Worm (Caenorhabditis elegans) whole organism, L1 larva: ENCODE measurements around the gene otpl-3.

Experiments
- C04F5.9 ChIP-seq: sonication (generic microtip); optimal IDR thresholded peaks from 2 replicates; lab custom pipeline; 2016; ENCODE audit warnings: missing genetic modification characterization, missing compliant biosample characterization
- C34B4.2 ChIP-seq: sonication (generic microtip); optimal IDR thresholded peaks from 2 replicates; lab custom pipeline; 2017; ENCODE audit warnings: mild to moderate bottlenecking, missing genetic modification characterization, missing compliant biosample characterization
- F16B12.6 ChIP-seq: fragments of 150-350 bp; optimal IDR thresholded peaks from 2 replicates; lab custom pipeline; 2014; ENCODE audit warnings: missing biosample characterization, missing genetic modification characterization
- Y116A8C.19 ChIP-seq: sonication (generic microtip); optimal IDR thresholded peaks from 2 replicates; lab custom pipeline; 2016; ENCODE audit warnings: missing compliant biosample characterization, missing genetic modification characterization, borderline replicate concordance
- alr-1 ChIP-seq: fragments of 200-800 bp; sonication (Bioruptor generic); optimal IDR thresholded peaks from 2 replicates; lab custom pipeline; 2018; ENCODE audit warnings: borderline replicate concordance, mild to moderate bottlenecking, missing genetic modification characterization, missing compliant biosample characterization
- ama-1 ChIP-seq: fragments of 150-350 bp; optimal IDR thresholded peaks from 2 replicates; lab custom pipeline; 2014
- blmp-1 ChIP-seq: fragments of 150-350 bp; optimal IDR thresholded peaks from 2 replicates; lab custom pipeline; 2014; ENCODE audit warnings: missing biosample characterization, missing genetic modification characterization
- ceh-63 ChIP-seq: fragments of 200-800 bp; sonication (Bioruptor generic); optimal IDR thresholded peaks from 2 replicates; lab custom pipeline; 2018; ENCODE audit warnings: mild to moderate bottlenecking, missing genetic modification characterization, missing compliant biosample characterization
- ceh-82 ChIP-seq, 3 experiments: fragments of 150-350 bp in 1 of 3; sonication (generic microtip) in 2 of 3; optimal IDR thresholded peaks; 2 replicates each; lab custom pipeline; 2014 to 2017; ENCODE audit warnings: missing biosample characterization in 3 of 3, missing genetic modification characterization in 3 of 3
- ceh-88 ChIP-seq: fragments of 200-800 bp; sonication (Bioruptor generic); IDR thresholded peaks from 2 replicates; pipeline ENCODE4 v1.3.6; 2022; ENCODE audit warnings: missing genetic modification characterization, missing compliant biosample characterization
- ces-1 ChIP-seq: fragments of 150-350 bp; optimal IDR thresholded peaks from 2 replicates; lab custom pipeline; 2014; ENCODE audit warnings: missing biosample characterization, missing genetic modification reagents, missing genetic modification characterization
- efl-3 ChIP-seq: fragments of 200-800 bp; sonication (Bioruptor generic); optimal IDR thresholded peaks from 2 replicates; lab custom pipeline; 2018; ENCODE audit warnings: mild to moderate bottlenecking, missing genetic modification characterization, missing compliant biosample characterization
- elt-2 ChIP-seq: sonication (generic microtip); optimal IDR thresholded peaks from 2 replicates; lab custom pipeline; 2016; ENCODE audit warnings: missing genetic modification characterization, mild to moderate bottlenecking, inconsistent platforms, missing compliant biosample characterization, missing genetic modification reagents
- ets-5 ChIP-seq: fragments of 200-800 bp; sonication (Bioruptor generic); IDR thresholded peaks from 2 replicates; pipeline ENCODE4 v1.3.6; 2022; ENCODE audit warnings: missing genetic modification characterization, missing compliant biosample characterization
- fkh-10 ChIP-seq: sonication (generic microtip); optimal IDR thresholded peaks from 2 replicates; lab custom pipeline; 2017; ENCODE audit warnings: missing biosample characterization, missing genetic modification reagents, missing genetic modification characterization
- fkh-4 ChIP-seq: sonication (generic microtip); optimal IDR thresholded peaks from 2 replicates; lab custom pipeline; 2016; ENCODE audit warnings: missing compliant biosample characterization, missing genetic modification characterization, borderline replicate concordance
- fkh-8 ChIP-seq: sonication (generic microtip); optimal IDR thresholded peaks from 2 replicates; lab custom pipeline; 2016; ENCODE audit warnings: mild to moderate bottlenecking, missing genetic modification characterization, missing compliant biosample characterization
- fos-1 ChIP-seq: fragments of 150-350 bp; optimal IDR thresholded peaks from 2 replicates; lab custom pipeline; 2014; ENCODE audit warnings: missing biosample characterization, missing genetic modification characterization
- hpl-2 ChIP-seq: fragments of 150-350 bp; optimal IDR thresholded peaks from 2 replicates; lab custom pipeline; 2014; ENCODE audit warnings: missing biosample characterization, missing genetic modification reagents, missing genetic modification characterization
- isw-1 ChIP-seq: fragments of 200-800 bp; sonication (Bioruptor generic); IDR thresholded peaks from 2 replicates; pipeline ENCODE4 v1.3.6; 2022; ENCODE audit warnings: missing genetic modification characterization, missing compliant biosample characterization
- lin-14 ChIP-seq: fragments of 200-800 bp; sonication (Bioruptor generic); optimal IDR thresholded peaks from 2 replicates; lab custom pipeline; 2018; ENCODE audit warnings: mild to moderate bottlenecking, missing genetic modification characterization, moderate library complexity, missing compliant biosample characterization
- lin-15B ChIP-seq: fragments of 150-350 bp; sonication (generic microtip); optimal IDR thresholded peaks from 3 replicates; lab custom pipeline; 2014; ENCODE audit warnings: missing biosample characterization, missing genetic modification characterization
- lin-35 ChIP-seq, 2 experiments: fragments of 150-350 bp; optimal IDR thresholded peaks; 2 replicates each; lab custom pipeline; 2014; ENCODE audit warnings: missing biosample characterization in 2 of 2, missing genetic modification characterization in 2 of 2, missing genetic modification reagents in 2 of 2
- lir-3 ChIP-seq: sonication (generic microtip); optimal IDR thresholded peaks from 2 replicates; lab custom pipeline; 2016; ENCODE audit warnings: mild to moderate bottlenecking, missing genetic modification characterization, moderate library complexity, missing compliant biosample characterization; ENCODE audit not compliant: poor library complexity
- lsy-2 ChIP-seq, 2 experiments: fragments of 150-350 bp; optimal IDR thresholded peaks; 2 replicates each; lab custom pipeline; 2014; ENCODE audit warnings: missing biosample characterization in 2 of 2, missing genetic modification characterization in 2 of 2
- nhr-11 ChIP-seq: fragments of 150-350 bp; optimal IDR thresholded peaks from 2 replicates; lab custom pipeline; 2014; ENCODE audit warnings: missing biosample characterization, missing genetic modification characterization
- nhr-47 ChIP-seq: sonication (generic microtip); optimal IDR thresholded peaks from 2 replicates; lab custom pipeline; 2016; ENCODE audit warnings: mild to moderate bottlenecking, missing genetic modification characterization, moderate library complexity, missing compliant biosample characterization
- nhr-85 ChIP-seq: sonication (generic microtip); peaks from one replicate; lab custom pipeline; 2016; ENCODE audit warnings: missing genetic modification characterization, inconsistent platforms, missing compliant biosample characterization
- rnt-1 ChIP-seq: sonication (generic microtip); optimal IDR thresholded peaks from 2 replicates; lab custom pipeline; 2016; ENCODE audit warnings: mild to moderate bottlenecking, missing genetic modification characterization, moderate library complexity, missing compliant biosample characterization
- sox-4 ChIP-seq: sonication (generic microtip); optimal IDR thresholded peaks from 2 replicates; lab custom pipeline; 2016; ENCODE audit warnings: missing genetic modification characterization, missing compliant biosample characterization
- sptf-1 ChIP-seq: fragments of 150-350 bp; optimal IDR thresholded peaks from 2 replicates; lab custom pipeline; 2014; ENCODE audit warnings: missing biosample characterization, missing genetic modification characterization
- sup-37 ChIP-seq: fragments of 200-800 bp; sonication (Bioruptor generic); optimal IDR thresholded peaks from 2 replicates; lab custom pipeline; 2018; ENCODE audit warnings: mild to moderate bottlenecking, missing genetic modification characterization, missing compliant biosample characterization
- swsn-7 ChIP-seq: sonication (generic microtip); optimal IDR thresholded peaks from 2 replicates; lab custom pipeline; 2016; ENCODE audit warnings: missing genetic modification characterization, missing compliant biosample characterization
- tbx-2 ChIP-seq: sonication (generic microtip); optimal IDR thresholded peaks from 2 replicates; lab custom pipeline; 2016; ENCODE audit warnings: missing genetic modification characterization, missing compliant biosample characterization
- zip-4 ChIP-seq: fragments of 200-800 bp; sonication (Bioruptor generic); optimal IDR thresholded peaks from 2 replicates; lab custom pipeline; 2018; ENCODE audit warnings: mild to moderate bottlenecking, missing genetic modification characterization, moderate library complexity, missing compliant biosample characterization

The otpl-3 gene

ce11 chrX:6893074-6893473 is 31.5 kb downstream of the otpl-3 start:
- TF ChIP-seq nhr-11 (tag; lab: Kevin White, UChicago): no peak
- TF ChIP-seq ets-5 (GFP tag; lab: Robert Waterston, UW): no peak
- no peak for TF ChIP-seq fkh-8 (tag; lab: Kevin White, UChicago)
- TF ChIP-seq lin-14 (GFP tag; lab: Kevin White, UChicago): peak; percentile 55
- TF ChIP-seq fkh-10 (GFP tag; lab: Kevin White, UChicago): peak; percentile 5
- no peak for TF ChIP-seq efl-3 (GFP tag; lab: Kevin White, UChicago)
- TF ChIP-seq, all 84 proteins: peak for 2

ce11 chrX:6889374-6889773 is 35.2 kb downstream of the otpl-3 start, which contains the start of gene unc-6:
Gene unc-6 (plus strand): TSS chrX:6889674.
- TF ChIP-seq nhr-85 (tag; lab: Kevin White, UChicago) (no peak), swsn-7 (no peak), sox-4 (no peak), ceh-82 (tag; optimal IDR thresholded peaks at IDR 0.05; lab: Kevin White, UChicago) (no peak), alr-1 (tag; lab: Kevin White, UChicago) (no peak), ama-1 (lab: Kevin White, UChicago) (no peak), blmp-1 (no peak), Y116A8C.19 (tag; lab: Kevin White, UChicago) (no peak), C04F5.9 (tag; lab: Kevin White, UChicago) (no peak), C34B4.2 (no peak), nhr-47 (no peak), rnt-1 (no peak), ces-1 (GFP tag; lab: Kevin White, UChicago) (no peak), zip-4 (GFP tag; lab: Kevin White, UChicago) (no peak)
- TF ChIP-seq, all 84 proteins: peak for 0

ce11 chrX:6888208-6888607 is 36.4 kb downstream of the otpl-3 start:
- TF ChIP-seq sup-37 (GFP tag; lab: Kevin White, UChicago) (no peak), lir-3 (tag; lab: Kevin White, UChicago) (no peak), C04F5.9 (tag; lab: Kevin White, UChicago) (no peak), isw-1 (GFP tag; lab: Robert Waterston, UW) (no peak), fkh-4 (tag; lab: Kevin White, UChicago) (no peak), sox-4 (no peak), efl-3 (GFP tag; lab: Kevin White, UChicago) (no peak), fos-1 (tag; lab: Kevin White, UChicago) (no peak), fkh-10 (GFP tag; lab: Kevin White, UChicago) (no peak), lin-35 (GFP tag; optimal IDR thresholded peaks at IDR 0.05; lab: Kevin White, UChicago) (no peak), lin-15B (tag; lab: Kevin White, UChicago) (no peak), ceh-88 (GFP tag; lab: Robert Waterston, UW) (no peak), C34B4.2 (no peak), hpl-2 (GFP tag; lab: Kevin White, UChicago) (no peak), tbx-2 (no peak)

ce11 chrX:6885227-6885853 is 39.2 kb downstream of the otpl-3 start, which contains the start of gene F41C6.7:
Gene F41C6.7 (minus strand): TSS chrX:6885277.
- TF ChIP-seq elt-2 (tag; lab: Kevin White, UChicago) (peak; percentile 71), ceh-82 (tag; optimal IDR thresholded peaks at IDR 0.05; lab: Kevin White, UChicago) (no peak), sox-4 (no peak), ceh-63 (GFP tag; lab: Kevin White, UChicago) (no peak), F16B12.6 (tag; lab: Kevin White, UChicago) (no peak), lin-35 (GFP tag; optimal IDR thresholded peaks at IDR 0.05; lab: Kevin White, UChicago) (peak in 1 of 2 experiments; percentile 3), blmp-1 (no peak), lsy-2 (tag; optimal IDR thresholded peaks at IDR 0.05; lab: Kevin White, UChicago) (no peak), C04F5.9 (tag; lab: Kevin White, UChicago) (no peak), sptf-1 (no peak)
- TF ChIP-seq, all 84 proteins: peak for 2
